Fruit fly (Drosophila melanogaster): ENCODE data around the gene bcd.

bcd gene

dm6 chr3R:6741400-6741959, 17.8 kb downstream of the bcd start (continued):
- TF ChIP-seq dmrt99B (tag; optimal IDR thresholded peaks at IDR 0.05) (no peak), repo (GFP tag; optimal IDR thresholded peaks at IDR 0.05) (no peak), Mes4 (GFP tag; optimal IDR thresholded peaks at IDR 0.05) (no peak), Trl (optimal IDR thresholded peaks at IDR 0.05) (no peak), Trl (GFP tag; optimal IDR thresholded peaks at IDR 0.05) (no peak), CG16813 (GFP tag; IDR thresholded peaks at IDR 0.05; ENCODE audit: partially characterized antibody) (no peak), CG9876 (GFP tag; optimal IDR thresholded peaks at IDR 0.05) (no peak), CG31365 (tag; optimal IDR thresholded peaks at IDR 0.05) (no peak), CG9215 (GFP tag; IDR thresholded peaks at IDR 0.05) (no peak), vnd (GFP tag; IDR thresholded peaks at IDR 0.05; ENCODE audit: partially characterized antibody) (no peak), Atf6 (GFP tag; IDR thresholded peaks at IDR 0.05) (no peak), chif (GFP tag; optimal IDR thresholded peaks at IDR 0.05) (no peak), tio (GFP tag; optimal IDR thresholded peaks at IDR 0.05) (no peak), rib (GFP tag; IDR thresholded peaks at IDR 0.05) (no peak), CG13123 (GFP tag; optimal IDR thresholded peaks at IDR 0.05) (no peak), CG14860 (GFP tag; IDR thresholded peaks at IDR 0.05; ENCODE audit: partially characterized antibody) (0 out of 3 replicates have a peak, but pooled peaks have one; percentile 27), gem (tag; optimal IDR thresholded peaks at IDR 0.05) (no peak), NfI (GFP tag; optimal IDR thresholded peaks at IDR 0.05) (no peak), Sox100B (GFP tag; optimal IDR thresholded peaks at IDR 0.05) (no peak), CG15479 (GFP tag; optimal IDR thresholded peaks at IDR 0.05) (no peak), cg (GFP tag; optimal IDR thresholded peaks at IDR 0.05) (peak; percentile 69), usp (GFP tag; optimal IDR thresholded peaks at IDR 0.05) (no peak), lov (optimal IDR thresholded peaks at IDR 0.05) (no peak), lov (GFP tag; IDR thresholded peaks at IDR 0.05) (0 out of 3 replicates have a peak, but pooled peaks have one; percentile 68), sob (GFP tag; IDR thresholded peaks at IDR 0.05) (no peak), CG1647 (GFP tag; optimal IDR thresholded peaks at IDR 0.05) (no peak)

- no peak for TF ChIP-seq Optix (GFP tag; IDR thresholded peaks at IDR 0.05)
- no peak for TF ChIP-seq Rx (GFP tag; IDR thresholded peaks at IDR 0.05)
- no peak for TF ChIP-seq prd (optimal IDR thresholded peaks at IDR 0.05)
- TF ChIP-seq prd (GFP tag; IDR thresholded peaks at IDR 0.05): 0 out of 3 replicates have a peak, but pooled peaks have one; percentile 10
- TF ChIP-seq p53 (GFP tag; optimal IDR thresholded peaks at IDR 0.05): no peak
- no peak for TF ChIP-seq ap (GFP tag; IDR thresholded peaks at IDR 0.05)
- peak; percentile 77 for TF ChIP-seq zen (tag; optimal IDR thresholded peaks at IDR 0.05)
- no peak for TF ChIP-seq pan (optimal IDR thresholded peaks at IDR 0.05)
- no peak for TF ChIP-seq pan (GFP tag; optimal IDR thresholded peaks at IDR 0.05 in 1 of 2, IDR thresholded peaks at IDR 0.05 in 1 of 2)
- peak in 1 of 2 experiments; percentile 62 for TF ChIP-seq tll (GFP tag; optimal IDR thresholded peaks at IDR 0.05)
- TF ChIP-seq twi (tag; optimal IDR thresholded peaks at IDR 0.05): peak; percentile 61
- TF ChIP-seq CG13123 (GFP tag; optimal IDR thresholded peaks at IDR 0.05): no peak
- peak; percentile 23 for TF ChIP-seq D (optimal IDR thresholded peaks at IDR 0.05)
- no peak for TF ChIP-seq D (GFP tag; optimal IDR thresholded peaks at IDR 0.05)
- TF ChIP-seq cad (GFP tag; optimal IDR thresholded peaks at IDR 0.05): peak; percentile 54
- 0 out of 3 replicates have a peak, but pooled peaks have one; percentile 60 for TF ChIP-seq CG2199 (GFP tag; IDR thresholded peaks at IDR 0.05)
- TF ChIP-seq CG6854 (GFP tag; optimal IDR thresholded peaks at IDR 0.05): no peak
- peak; percentile 19 for TF ChIP-seq nerfin-1 (tag; optimal IDR thresholded peaks at IDR 0.05)
Measured at dm6 chr3R:6735722-6736121, 23.5 kb downstream of the bcd start.

All from whole organism, embryonic.